Fruit fly (Drosophila melanogaster): ENCODE data around the gene Femcoat.
A peak's percentile ranks its signal among the peaks of the same experiment; 100 is the strongest.

Gene Femcoat

dm6 chrX:4197463-4197862 lies 45.2 kb downstream of the Femcoat start (continued):
- TF ChIP-seq Xbp1 (GFP tag; optimal IDR thresholded peaks at IDR 0.05) (peak; percentile 36), Chrac-16 (GFP tag; optimal IDR thresholded peaks at IDR 0.05) (no peak), CG17328 (GFP tag; IDR thresholded peaks at IDR 0.05) (0 out of 2 replicates have a peak, but pooled peaks have one; percentile 42), Awh (GFP tag; IDR thresholded peaks at IDR 0.05) (0 out of 2 replicates have a peak, but pooled peaks have one; percentile 13), peb (GFP tag; IDR thresholded peaks at IDR 0.05) (0 out of 2 replicates have a peak, but pooled peaks have one; percentile 25), ttk (GFP tag; IDR thresholded peaks at IDR 0.05) (0 out of 2 replicates have a peak, but pooled peaks have one; percentile 9), sc (optimal IDR thresholded peaks at IDR 0.05) (no peak), sc (GFP tag; optimal IDR thresholded peaks at IDR 0.05) (no peak), tna (GFP tag; IDR thresholded peaks at IDR 0.05; ENCODE audit: partially characterized antibody) (no peak), CG6765 (GFP tag; optimal IDR thresholded peaks at IDR 0.05) (no peak), NC2β (GFP tag; optimal IDR thresholded peaks at IDR 0.05) (no peak), CG2712 (tag; optimal IDR thresholded peaks at IDR 0.05) (peak; percentile 45), CG4820 (GFP tag; optimal IDR thresholded peaks at IDR 0.05) (peak; percentile 28), Doc2 (GFP tag; IDR thresholded peaks at IDR 0.05) (no peak), Lpt (GFP tag; optimal IDR thresholded peaks at IDR 0.05) (no peak), Med (GFP tag) (peak; percentile 22), sens (GFP tag) (peak; percentile 58), CG32767 (GFP tag; IDR thresholded peaks at IDR 0.05) (0 out of 2 replicates have a peak, but pooled peaks have one; percentile 47), CG7928 (GFP tag; optimal IDR thresholded peaks at IDR 0.05) (no peak), CG10979 (tag; optimal IDR thresholded peaks at IDR 0.05) (peak; percentile 19), dmrt99B (tag; optimal IDR thresholded peaks at IDR 0.05) (peak; percentile 12), repo (GFP tag; optimal IDR thresholded peaks at IDR 0.05) (no peak), lov (optimal IDR thresholded peaks at IDR 0.05) (no peak), lov (GFP tag; IDR thresholded peaks at IDR 0.05) (no peak), Poxn (GFP tag; IDR thresholded peaks at IDR 0.05) (no peak), Hsf (GFP tag; optimal IDR thresholded peaks at IDR 0.05) (peak; percentile 0), zfh1 (GFP tag; IDR thresholded peaks at IDR 0.05) (peak; percentile 63; the same call in 2 of the 3 replicates), CG32772 (GFP tag; IDR thresholded peaks at IDR 0.05) (0 out of 2 replicates have a peak, but pooled peaks have one; percentile 25), row (GFP tag; IDR thresholded peaks at IDR 0.05) (peak; percentile 47; the same call in 2 of the 3 replicates), CG18262 (tag; optimal IDR thresholded peaks at IDR 0.05) (peak; percentile 31), pzg (GFP tag; optimal IDR thresholded peaks at IDR 0.05) (no peak), stc (GFP tag; IDR thresholded peaks at IDR 0.05) (0 out of 2 replicates have a peak, but pooled peaks have one; percentile 24), CG6689 (GFP tag; IDR thresholded peaks at IDR 0.05) (peak; percentile 43; the same call in 1 of the 2 replicates), ci (GFP tag; IDR thresholded peaks at IDR 0.05) (peak; percentile 34; the same call in 1 of the 3 replicates), H2.0 (GFP tag; IDR thresholded peaks at IDR 0.05) (0 out of 2 replicates have a peak, but pooled peaks have one; percentile 19), CG4360 (GFP tag; IDR thresholded peaks at IDR 0.05) (0 out of 2 replicates have a peak, but pooled peaks have one; percentile 42), kah (GFP tag; optimal IDR thresholded peaks at IDR 0.05) (no peak), ftz-f1 (GFP tag; optimal IDR thresholded peaks at IDR 0.05) (no peak), Doc3 (GFP tag; IDR thresholded peaks at IDR 0.05; ENCODE audit: partially characterized antibody) (no peak), Xrp1 (GFP tag; IDR thresholded peaks at IDR 0.05) (peak; percentile 59), twi (tag; optimal IDR thresholded peaks at IDR 0.05) (no peak)
